Fruit fly (Drosophila melanogaster) ovary, adult (tissue): Measurements from ENCODE around the gene CG12355.

Source experiments
- CG17801 ChIP-seq: fragments of 200-800 bp; optimal IDR thresholded peaks from 2 replicates; lab custom pipeline; 2019; ENCODE audit warnings: missing biosample characterization, mild to moderate bottlenecking, missing genetic modification characterization, moderate library complexity; ENCODE audit not compliant: partially characterized antibody

CG12355 gene

DNA sequence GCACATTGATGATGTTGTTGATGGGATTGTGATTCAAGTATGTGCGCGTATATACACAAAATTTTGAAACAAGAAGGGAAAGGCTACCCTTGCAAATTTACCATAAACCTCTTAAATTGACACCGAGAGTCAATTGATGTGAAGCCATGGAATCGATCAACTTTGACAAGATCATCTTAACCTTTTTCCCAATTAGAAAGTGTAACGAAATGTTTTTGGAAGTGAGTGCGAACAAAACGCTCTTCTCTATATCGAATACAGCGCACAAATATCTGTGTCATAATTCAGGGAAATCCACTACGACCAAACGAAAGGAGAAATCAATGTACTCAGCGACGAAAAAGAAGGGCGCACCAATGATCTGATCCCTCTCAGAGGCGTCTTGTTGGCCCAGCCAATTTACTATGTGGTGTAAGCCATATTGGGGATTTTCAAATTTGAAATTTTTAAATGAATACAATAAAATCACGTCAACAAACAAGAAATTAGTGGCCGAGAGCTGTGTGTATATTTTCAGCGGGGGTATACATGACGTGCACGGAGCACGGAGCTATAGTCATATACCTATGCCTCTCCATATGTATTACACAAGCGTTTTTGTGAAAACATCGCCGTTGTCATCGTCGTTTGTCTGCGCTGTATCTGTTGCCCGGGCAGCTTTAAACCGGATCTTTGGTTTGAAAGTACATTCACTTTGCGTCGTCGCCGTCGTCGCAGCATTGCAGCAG lies 38.2 kb upstream of the CG12355 start:
- TF ChIP-seq CG17801 = no peak

DNA sequence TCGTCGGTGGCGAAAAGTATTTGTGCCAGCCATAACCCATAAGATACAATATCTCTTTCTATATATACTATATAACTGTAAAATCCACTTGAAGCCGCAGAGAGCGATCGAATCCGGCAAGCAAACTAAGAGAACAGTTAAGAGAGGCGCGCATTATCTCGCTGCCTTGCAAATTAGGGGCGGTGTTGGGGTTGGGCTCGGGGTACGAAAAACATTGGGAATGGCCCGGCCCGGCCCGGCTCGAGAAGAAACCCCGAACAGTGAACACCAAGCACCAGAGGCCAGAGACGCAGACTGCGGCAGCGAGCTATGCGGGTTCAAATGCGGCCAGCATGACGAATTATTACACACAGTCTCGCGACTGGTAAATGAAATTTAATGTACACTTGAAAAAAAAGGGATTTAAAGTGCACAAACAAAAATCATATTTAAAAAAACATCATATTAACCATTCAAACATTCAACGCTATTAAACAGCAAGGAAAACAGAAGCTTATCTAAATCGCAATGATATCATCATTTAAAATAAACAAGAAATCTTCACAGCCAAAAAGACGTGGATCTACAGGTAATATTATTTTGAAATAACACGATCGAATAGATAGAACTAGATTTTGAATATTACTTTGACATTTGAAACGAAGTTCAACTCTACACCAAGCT lies 37.1 kb upstream of the CG12355 start:
- no peak for TF ChIP-seq CG17801

- no peak for TF ChIP-seq CG17801
Measured at dm6 chr3L:15531423-15532325, 36.3 kb upstream of the CG12355 start, which contains the start of gene CG43248. TSS of gene CG43248 (minus strand) at chr3L:15531473.

dm6 chr3L:15530638-15531225 lies 35.4 kb upstream of the CG12355 start:
- no peak for TF ChIP-seq CG17801

dm6 chr3L:15530071-15530470 lies 34.7 kb upstream of the CG12355 start:
- TF ChIP-seq CG17801 = no peak

- TF ChIP-seq CG17801 = no peak
Measured at dm6 chr3L:15529143-15529542, 33.8 kb upstream of the CG12355 start, which contains the start of gene obst-H. TSS of gene obst-H (minus strand) at chr3L:15529243.

DNA sequence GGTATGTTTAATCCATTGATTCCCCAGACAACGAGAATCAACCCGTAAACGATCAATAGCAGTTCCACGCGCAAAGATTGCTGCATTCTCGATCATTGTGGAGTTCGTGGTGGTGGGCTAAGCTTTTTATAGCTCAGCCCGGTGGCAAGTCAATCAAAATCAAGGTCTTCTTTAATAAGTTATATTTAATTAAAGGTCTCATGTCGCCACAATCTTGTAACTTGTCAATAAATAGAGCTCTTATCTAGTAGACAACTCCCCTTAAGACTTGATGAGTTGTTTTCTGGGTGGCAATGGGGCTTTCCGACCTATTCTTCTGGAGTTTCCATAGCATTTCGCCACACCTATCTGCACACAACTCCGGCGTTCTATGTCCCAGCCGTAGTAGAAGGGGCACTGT lies 32.7 kb upstream of the CG12355 start, which contains the start of gene CG42728:
CG42728 (minus strand) TSS at position 101 of the 400 bp plus-strand sequence.
- no peak for TF ChIP-seq CG17801

dm6 chr3L:15527416-15527815 lies 32.1 kb upstream of the CG12355 start, which contains the start of gene CG42729:
TSS of gene CG42729 (minus strand) at chr3L:15527516.
- no peak for TF ChIP-seq CG17801

- TF ChIP-seq CG17801 = no peak
Measured at dm6 chr3L:15526712-15527111, 31.4 kb upstream of the CG12355 start, which contains the start of gene CG33985. TSS of gene CG33985 (minus strand) at chr3L:15526812.

dm6 chr3L:15525153-15525552 lies 29.8 kb upstream of the CG12355 start, which contains the start of gene CG33986:
TSS of gene CG33986 (minus strand) at chr3L:15525253.
- TF ChIP-seq CG17801 = no peak

dm6 chr3L:15523806-15524346 lies 28.5 kb upstream of the CG12355 start, which contains the start of gene CG7945:
TSS of gene CG7945 (minus strand) at chr3L:15524137.
- peak; percentile 16 for TF ChIP-seq CG17801

DNA sequence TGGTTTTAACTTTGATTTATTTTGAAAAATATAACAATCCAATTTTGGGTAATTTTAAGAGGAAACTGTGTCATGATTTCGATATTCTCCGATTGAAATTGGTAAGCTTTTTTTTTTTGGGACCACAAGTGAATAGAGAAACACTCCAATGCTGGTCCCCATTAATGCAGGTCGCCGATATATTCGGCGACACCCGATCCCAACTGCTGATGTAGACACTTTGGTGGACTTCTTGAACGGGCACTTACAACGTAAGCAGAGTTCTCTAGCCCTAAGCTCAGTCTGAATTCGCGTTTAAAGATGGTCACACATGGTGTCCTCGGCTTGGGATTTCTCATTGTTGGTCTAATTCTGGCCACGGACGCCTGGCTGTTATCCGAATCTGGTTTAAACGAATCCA lies 25.0 kb upstream of the CG12355 start, which contains the start of gene yellow-k:
yellow-k (plus strand) TSS at position 301 of the 400 bp plus-strand sequence.
- no peak for TF ChIP-seq CG17801

DNA sequence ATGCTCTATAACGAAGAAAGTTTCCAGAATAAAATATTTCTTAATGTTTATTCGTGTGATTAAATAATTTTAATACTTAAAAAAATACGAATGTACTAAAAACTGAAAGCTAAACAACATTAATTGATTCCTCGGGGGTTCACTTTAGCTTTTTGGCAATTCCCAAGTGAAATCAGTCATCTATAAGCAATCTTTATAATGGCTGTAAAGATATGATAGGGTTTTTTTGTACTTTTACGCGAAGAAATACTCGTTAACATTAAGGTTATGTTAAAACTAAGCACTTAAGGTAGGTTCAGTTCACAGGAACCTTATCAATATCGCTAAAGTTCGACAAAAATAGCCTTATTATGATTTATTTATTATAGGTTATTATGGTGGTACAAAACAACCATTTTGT lies 24.6 kb upstream of the CG12355 start:
- no peak for TF ChIP-seq CG17801

DNA sequence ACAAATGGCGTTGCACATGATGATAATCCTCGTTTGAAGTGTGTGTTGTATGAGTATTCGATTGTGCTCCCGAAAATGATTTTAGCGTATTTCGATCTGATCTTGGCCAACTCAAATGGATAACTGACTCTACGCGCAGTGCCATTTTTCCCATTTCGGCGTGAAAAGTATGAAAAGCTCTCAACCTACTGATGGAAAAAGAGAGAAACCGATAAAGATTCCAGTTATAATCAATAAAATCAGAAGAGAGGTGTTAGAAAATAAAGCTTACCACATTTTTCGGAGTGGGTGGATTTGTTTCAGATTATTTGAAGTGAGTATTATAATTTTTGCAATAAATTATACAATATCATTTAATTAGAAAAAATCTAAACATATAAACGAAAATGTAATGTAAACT lies 24.1 kb upstream of the CG12355 start, which contains the start of gene mex1:
mex1 (minus strand) TSS at position 101 of the 400 bp plus-strand sequence.
- TF ChIP-seq CG17801 = no peak

DNA sequence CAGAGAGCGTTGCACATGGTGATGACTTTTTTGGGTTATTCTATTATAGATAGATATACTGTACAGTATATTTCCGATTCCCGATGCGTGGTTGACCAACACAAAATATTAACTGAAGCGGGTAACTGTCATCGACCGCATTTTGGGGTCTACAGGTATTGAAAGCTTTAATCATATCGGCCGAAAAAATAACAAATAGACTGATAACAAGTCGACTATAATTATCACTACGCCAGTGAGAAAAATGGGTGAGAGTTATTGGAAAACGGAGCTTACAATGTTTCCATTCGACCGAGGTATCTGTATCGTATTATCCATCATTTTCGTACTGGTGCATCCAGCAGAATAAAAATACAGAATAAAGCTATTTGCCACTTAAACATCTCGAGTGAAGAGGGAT lies 23.0 kb upstream of the CG12355 start:
- no peak for TF ChIP-seq CG17801

DNA sequence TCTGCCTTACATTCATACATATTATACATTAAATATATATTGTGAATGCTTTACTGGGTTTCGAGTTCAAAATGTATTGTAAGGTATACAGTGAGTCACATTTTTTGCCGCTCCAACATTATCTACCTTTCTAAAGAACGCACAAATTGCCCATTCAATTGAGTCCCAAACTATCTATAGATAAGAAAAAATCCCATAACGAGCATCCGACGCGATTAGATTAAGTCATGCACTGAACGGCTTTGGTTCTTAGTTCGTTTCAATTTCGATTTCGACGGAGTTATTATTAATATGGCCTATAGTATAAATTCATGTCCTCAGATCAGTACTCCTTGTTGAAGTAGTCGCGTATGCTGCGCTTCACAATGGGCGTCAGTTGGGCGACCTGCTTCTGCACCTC lies 22.2 kb upstream of the CG12355 start:
- TF ChIP-seq CG17801 = no peak
